Worm (Caenorhabditis elegans) whole organism, L3 larva: ENCODE data around the gene hot-3.

ENCODE experiments used
- R02D3.7 ChIP-seq: fragments of 150-350 bp; optimal IDR thresholded peaks from 2 replicates; lab custom pipeline; 2014; ENCODE audit warnings: missing biosample characterization, missing genetic modification characterization
- aly-2 ChIP-seq: fragments of 150-350 bp; optimal IDR thresholded peaks from 2 replicates; lab custom pipeline; 2014; ENCODE audit warnings: missing biosample characterization, missing genetic modification characterization
- ceh-16 ChIP-seq: sonication (generic microtip); optimal IDR thresholded peaks from 2 replicates; lab custom pipeline; 2017; ENCODE audit warnings: missing biosample characterization, missing genetic modification characterization
- daf-12 ChIP-seq: fragments of 150-350 bp; optimal IDR thresholded peaks from 2 replicates; lab custom pipeline; 2014; ENCODE audit warnings: missing biosample characterization, missing genetic modification reagents, missing genetic modification characterization
- elt-1 ChIP-seq: fragments of 150-350 bp; optimal IDR thresholded peaks from 2 replicates; lab custom pipeline; 2014; ENCODE audit warnings: missing biosample characterization, missing genetic modification characterization
- elt-3 ChIP-seq, 3 experiments: fragments of 150-350 bp in 1 of 3; sonication (generic microtip) in 2 of 3; optimal IDR thresholded peaks; 2 replicates in 2 of 3; 4 replicates in 1 of 3; lab custom pipeline; 2014 to 2017; ENCODE audit warnings: missing biosample characterization in 3 of 3, missing genetic modification characterization in 3 of 3
- fkh-2 ChIP-seq: fragments of 150-350 bp; optimal IDR thresholded peaks from 2 replicates; lab custom pipeline; 2014; ENCODE audit warnings: missing biosample characterization, missing genetic modification reagents, missing genetic modification characterization
- jun-1 ChIP-seq: fragments of 150-350 bp; optimal IDR thresholded peaks from 2 replicates; lab custom pipeline; 2014; ENCODE audit warnings: missing biosample characterization, missing genetic modification reagents, missing genetic modification characterization
- lin-15B ChIP-seq: fragments of 150-350 bp; optimal IDR thresholded peaks from 2 replicates; lab custom pipeline; 2014; ENCODE audit warnings: missing biosample characterization, missing genetic modification characterization
- lin-39 ChIP-seq: fragments of 150-350 bp; optimal IDR thresholded peaks from 2 replicates; lab custom pipeline; 2018; ENCODE audit warnings: missing biosample characterization, missing genetic modification reagents, missing genetic modification characterization
- mdl-1 ChIP-seq: fragments of 150-350 bp; optimal IDR thresholded peaks from 2 replicates; lab custom pipeline; 2014; ENCODE audit warnings: missing biosample characterization, missing genetic modification characterization
- mml-1 ChIP-seq: fragments of 150-350 bp; sonication (generic microtip); optimal IDR thresholded peaks from 3 replicates; lab custom pipeline; 2014; ENCODE audit warnings: missing biosample characterization, missing genetic modification characterization
- nhr-12 ChIP-seq: fragments of 150-350 bp; optimal IDR thresholded peaks from 2 replicates; lab custom pipeline; 2014; ENCODE audit warnings: missing biosample characterization, missing genetic modification characterization
- nhr-237 ChIP-seq: fragments of 150-350 bp; optimal IDR thresholded peaks from 2 replicates; lab custom pipeline; 2014; ENCODE audit warnings: missing biosample characterization, missing genetic modification characterization
- nhr-25 ChIP-seq: sonication (generic microtip); optimal IDR thresholded peaks from 2 replicates; lab custom pipeline; 2017; ENCODE audit warnings: missing biosample characterization, missing genetic modification characterization
- nhr-28 ChIP-seq: fragments of 150-350 bp; optimal IDR thresholded peaks from 2 replicates; lab custom pipeline; 2014; ENCODE audit warnings: missing biosample characterization, missing genetic modification characterization
- nhr-43 ChIP-seq: sonication (generic microtip); optimal IDR thresholded peaks from 2 replicates; lab custom pipeline; 2016; ENCODE audit warnings: mild to moderate bottlenecking, missing genetic modification characterization, missing compliant biosample characterization; ENCODE audit not compliant: poor library complexity, severe bottlenecking
- nhr-67 ChIP-seq: fragments of 150-350 bp; optimal IDR thresholded peaks from 2 replicates; lab custom pipeline; 2014; ENCODE audit warnings: missing biosample characterization, missing genetic modification characterization
- nhr-77 ChIP-seq: fragments of 150-350 bp; optimal IDR thresholded peaks from 2 replicates; lab custom pipeline; 2014; ENCODE audit warnings: missing biosample characterization, missing genetic modification characterization
- pha-4 ChIP-seq: fragments of 150-350 bp; optimal IDR thresholded peaks from 2 replicates; lab custom pipeline; 2014; ENCODE audit warnings: missing biosample characterization, missing genetic modification reagents, missing genetic modification characterization
- skn-1 ChIP-seq: fragments of 150-350 bp; optimal IDR thresholded peaks from 2 replicates; lab custom pipeline; 2014; ENCODE audit warnings: missing biosample characterization, missing genetic modification characterization
- snpc-4 ChIP-seq: fragments of 150-350 bp; optimal IDR thresholded peaks from 2 replicates; lab custom pipeline; 2014; ENCODE audit warnings: missing biosample characterization, missing genetic modification characterization
- tbx-2 ChIP-seq: sonication (generic microtip); optimal IDR thresholded peaks from 2 replicates; lab custom pipeline; 2016; ENCODE audit warnings: mild to moderate bottlenecking, missing genetic modification characterization, missing compliant biosample characterization

The hot-3 gene

ce11 chrII:13886431-13886830 is 45.4 kb downstream of the hot-3 start:
- TF ChIP-seq nhr-28 (tag; lab: Kevin White, UChicago), result no peak
- no peak for TF ChIP-seq mdl-1 (tag; lab: Kevin White, UChicago)
- no peak for TF ChIP-seq nhr-67 (tag; lab: Kevin White, UChicago)
- no peak for TF ChIP-seq nhr-237
- TF ChIP-seq skn-1 (tag; lab: Kevin White, UChicago), result no peak
- TF ChIP-seq elt-1, result no peak
- TF ChIP-seq lin-39 (tag; lab: Kevin White, UChicago), result no peak
- TF ChIP-seq nhr-43 (tag; lab: Kevin White, UChicago), result no peak
- no peak for TF ChIP-seq elt-3 (tag; optimal IDR thresholded peaks at IDR 0.05; lab: Kevin White, UChicago)
- no peak for TF ChIP-seq fkh-2 (tag; lab: Kevin White, UChicago)
- TF ChIP-seq tbx-2, result no peak
- no peak for TF ChIP-seq jun-1
- TF ChIP-seq mml-1 (tag; lab: Kevin White, UChicago), result no peak
- TF ChIP-seq R02D3.7 (tag; lab: Kevin White, UChicago), result no peak
- TF ChIP-seq pha-4 (tag; lab: Kevin White, UChicago), result no peak

DNA sequence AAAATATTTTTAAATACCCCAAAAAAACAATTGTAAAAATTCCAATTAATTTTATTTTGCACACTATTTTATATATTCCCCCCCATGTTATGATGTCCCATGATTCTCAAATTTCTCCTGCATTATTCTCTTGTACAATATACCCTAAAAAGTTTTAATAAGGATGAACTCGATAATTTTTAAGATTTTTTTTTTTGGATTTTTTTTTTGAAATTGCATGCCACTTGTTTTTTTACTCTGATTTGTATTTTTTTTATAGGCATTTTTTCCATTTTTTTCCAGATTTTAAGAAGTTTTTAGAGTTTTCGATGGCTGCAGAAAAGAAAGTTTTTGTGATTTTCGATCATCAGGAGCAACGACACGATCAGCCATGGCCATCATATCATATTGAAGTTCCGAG is 49.4 kb downstream of the hot-3 start, which contains the start of gene hda-10:
Gene hda-10, plus strand, starts transcription at position 301 of the 400 bp plus-strand sequence.
- no peak for TF ChIP-seq lin-15B
- TF ChIP-seq snpc-4 (tag; lab: Kevin White, UChicago), result no peak
- TF ChIP-seq jun-1, result no peak
- TF ChIP-seq nhr-77 (tag; lab: Kevin White, UChicago), result no peak
- TF ChIP-seq aly-2 (tag; lab: Kevin White, UChicago), result no peak
- no peak for TF ChIP-seq nhr-12 (tag; lab: Kevin White, UChicago)
- no peak for TF ChIP-seq daf-12 (tag; lab: Kevin White, UChicago)
- no peak for TF ChIP-seq nhr-67 (tag; lab: Kevin White, UChicago)
- no peak for TF ChIP-seq fkh-2 (tag; lab: Kevin White, UChicago)
- no peak for TF ChIP-seq ceh-16 (tag; lab: Kevin White, UChicago)
- TF ChIP-seq nhr-25 (tag; lab: Kevin White, UChicago), result no peak
